3 fruit fly cellular contexts compared by ENCODE assay signal in the genomic region with DNA sequence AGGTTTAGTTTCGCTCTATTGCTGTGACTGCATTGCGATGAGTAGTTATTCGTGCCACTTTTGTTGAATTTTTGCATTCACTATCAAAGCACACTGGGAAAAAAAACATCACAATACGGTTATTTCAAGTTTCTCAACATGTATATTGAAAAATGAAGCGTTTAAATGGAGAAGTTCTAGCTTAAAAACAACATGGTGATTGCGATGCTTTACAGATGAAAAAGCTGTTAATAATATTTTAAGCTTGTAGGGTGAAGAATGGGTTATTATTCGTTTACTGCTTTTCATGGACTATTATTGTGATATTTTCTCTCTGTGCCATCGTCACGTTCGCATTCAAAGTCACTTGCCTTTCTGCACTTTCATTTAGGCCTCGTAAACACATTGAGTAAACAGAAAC.
TF ChIP-seq lines count a peak whose summit lies in the region.

No protein-coding gene starts in this region.

- no peak for TF ChIP-seq CTCF in whole organism, embryonic (GFP tag; optimal IDR thresholded peaks at IDR 0.05; lab: Kevin White, UChicago)

TF ChIP-seq in whole organism, embryonic, 481 proteins besides CTCF, POLR2A, EP300 and RAD21:
- TF ChIP-seq gt (GFP tag; IDR thresholded peaks at IDR 0.05; lab: Robert Waterston, UW): no peak
- no peak for TF ChIP-seq CG15073 (GFP tag; optimal IDR thresholded peaks at IDR 0.05; lab: Kevin White, UChicago)
- peak; percentile 72 for TF ChIP-seq sens (GFP tag; lab: Kevin White, UChicago)
- no peak for TF ChIP-seq HLH54F (GFP tag; optimal IDR thresholded peaks at IDR 0.05; lab: Kevin White, UChicago)
- TF ChIP-seq cad (GFP tag; optimal IDR thresholded peaks at IDR 0.05; lab: Kevin White, UChicago): no peak
- peak; percentile 16 for TF ChIP-seq gem (tag; optimal IDR thresholded peaks at IDR 0.05; lab: Kevin White, UChicago)
- no peak for TF ChIP-seq CG2875 (GFP tag; optimal IDR thresholded peaks at IDR 0.05; lab: Kevin White, UChicago)
- peak; percentile 25 for TF ChIP-seq Sox102F (GFP tag; optimal IDR thresholded peaks at IDR 0.05; lab: Kevin White, UChicago)
- no peak for TF ChIP-seq CG18619 (GFP tag; optimal IDR thresholded peaks at IDR 0.05; lab: Kevin White, UChicago)
- TF ChIP-seq dmrt99B (tag; optimal IDR thresholded peaks at IDR 0.05; lab: Kevin White, UChicago): peak; percentile 3
TF ChIP-seq in whole organism, embryonic: peak in this region for 4.

TF ChIP-seq in whole organism, prepupa, 60 proteins besides CTCF, POLR2A, EP300 and RAD21:
- TF ChIP-seq eg (GFP tag; IDR thresholded peaks at IDR 0.05; lab: Robert Waterston, UW) (0 out of 3 replicates have a peak, but pooled peaks have one; percentile 19), CG11294 (GFP tag; IDR thresholded peaks at IDR 0.05; lab: Robert Waterston, UW) (no peak), Eip78C (GFP tag; lab: Kevin White, UChicago) (peak; percentile 68), ss (GFP tag; optimal IDR thresholded peaks at IDR 0.05; lab: Kevin White, UChicago) (no peak), CG6276 (GFP tag; optimal IDR thresholded peaks at IDR 0.05; lab: Kevin White, UChicago) (peak; percentile 39), Hr4 (GFP tag; optimal IDR thresholded peaks at IDR 0.05; lab: Kevin White, UChicago) (peak; percentile 61), CG32006 (GFP tag; optimal IDR thresholded peaks at IDR 0.05; lab: Kevin White, UChicago) (peak; percentile 57), CG15336 (GFP tag; IDR thresholded peaks at IDR 0.05; lab: Robert Waterston, UW) (peak; percentile 32; the same call in 1 of the 2 replicates)

TF ChIP-seq in whole organism, pupa, 21 proteins besides CTCF, POLR2A, EP300 and RAD21:
- TF ChIP-seq CG32121 (GFP tag; IDR thresholded peaks at IDR 0.05; lab: Robert Waterston, UW) (peak; percentile 41; the same call in 1 of the 2 replicates), CG4496 (GFP tag; IDR thresholded peaks at IDR 0.05; lab: Robert Waterston, UW) (0 out of 3 replicates have a peak, but pooled peaks have one; percentile 19), CG8301 (tag; optimal IDR thresholded peaks at IDR 0.05; lab: Kevin White, UChicago) (peak; percentile 10), Pif1A (GFP tag; optimal IDR thresholded peaks at IDR 0.05; lab: Kevin White, UChicago) (no peak)

Comparison
In these comparisons a context has a peak if more than half of its experiments do, and no peak if none do; other contexts are left out.
1. Of the 7 proteins assayed by ChIP-seq in both whole organism, embryonic and whole organism, prepupa: peak only in whole organism, embryonic: Sox102F; only in whole organism, prepupa: none; in both: none; in neither: 6.